Worm (Caenorhabditis elegans): ENCODE measurements around the gene unc-50.

DNA sequence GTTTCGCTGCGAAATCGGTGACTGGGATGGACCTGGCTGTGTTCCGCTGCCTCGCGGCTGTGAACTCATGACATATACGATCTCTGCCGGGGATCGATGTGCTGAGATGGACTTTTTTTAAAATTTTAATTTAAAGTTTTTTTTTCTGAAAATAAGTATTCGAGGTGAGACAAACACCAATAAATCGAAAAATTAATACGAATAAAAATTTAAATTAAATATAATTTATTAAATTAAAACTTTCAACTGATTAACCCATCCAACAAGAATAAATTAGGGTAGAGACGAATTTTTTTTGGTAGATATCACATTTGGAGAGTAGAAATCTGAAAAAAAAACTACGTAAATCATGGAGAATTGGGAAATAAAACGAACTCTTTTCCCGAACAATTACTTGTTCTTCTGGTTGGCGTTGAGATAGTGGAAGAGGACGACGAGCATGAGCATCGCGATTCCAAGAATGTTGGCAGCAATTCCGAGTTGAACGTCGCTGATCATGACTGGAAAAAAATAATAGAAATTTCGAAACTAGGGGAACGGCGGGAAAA is at the start of gene unc-50, which contains the start of gene ostf-4:
- TF ChIP-seq lsy-2 (tag; optimal IDR thresholded peaks at IDR 0.05) (no peak), elt-3 (tag; optimal IDR thresholded peaks at IDR 0.05) (no peak), snpc-4 (tag; optimal IDR thresholded peaks at IDR 0.05) (no peak), nhr-12 (tag; optimal IDR thresholded peaks at IDR 0.05) (no peak), sptf-1 (tag; optimal IDR thresholded peaks at IDR 0.05) (no peak), unc-62 (GFP tag; optimal IDR thresholded peaks at IDR 0.05) (no peak)
